Fruit fly (Drosophila melanogaster) S2 (cell line): Measurements from ENCODE around the gene CG15894.

Experiments used
- CG8478 ChIP-seq: fragments of >200 bp; optimal IDR thresholded peaks from 2 replicates; lab custom pipeline; 2018
- CTCF ChIP-seq, 2 experiments: fragments of >200 bp; optimal IDR thresholded peaks; 2 replicates each; lab custom pipeline; 2018

dm6 chrX:6352769-6353612 is 44.0 kb downstream of the CG15894 start:
- TF ChIP-seq CTCF (optimal IDR thresholded peaks at IDR 0.05; lab: Kevin White, UChicago), result no peak
- TF ChIP-seq CG8478, result no peak
